Fruit fly (Drosophila melanogaster) whole organism, pupa: Measurements from ENCODE around the gene CG2157.

Experiments used
- CG10348 ChIP-seq: fragments of 200-800 bp; sonication (Bioruptor generic); IDR thresholded peaks from 2 replicates; pipeline ENCODE4 v1.3.6; 2022; ENCODE audit warnings: missing biosample characterization, missing genetic modification characterization
- CG12605 ChIP-seq: fragments of 200-800 bp; sonication (Bioruptor generic); IDR thresholded peaks from 2 replicates; pipeline ENCODE4 v1.3.6; 2022; ENCODE audit warnings: missing biosample characterization, missing genetic modification characterization
- CG13204 ChIP-seq: fragments of 200-800 bp; sonication (Bioruptor generic); optimal IDR thresholded peaks from 2 replicates; lab custom pipeline; 2018; ENCODE audit warnings: missing biosample characterization, mild to moderate bottlenecking, missing genetic modification characterization, moderate library complexity
- CG14655 ChIP-seq: fragments of 200-800 bp; sonication (Bioruptor generic); optimal IDR thresholded peaks from 3 replicates; lab custom pipeline; 2017; ENCODE audit warnings: mild to moderate bottlenecking, missing biosample characterization, missing genetic modification reagents, missing genetic modification characterization
- CG15710 ChIP-seq: fragments of 200-800 bp; sonication (Bioruptor generic); optimal IDR thresholded peaks from 2 replicates; lab custom pipeline; 2018; ENCODE audit warnings: missing biosample characterization, mild to moderate bottlenecking, missing genetic modification characterization, moderate library complexity
- CG17806 ChIP-seq: fragments of 200-800 bp; sonication (Bioruptor generic); optimal IDR thresholded peaks from 2 replicates; lab custom pipeline; 2018; ENCODE audit warnings: missing biosample characterization, mild to moderate bottlenecking, missing genetic modification characterization, moderate library complexity
- CG32121 ChIP-seq: fragments of 200-800 bp; sonication (Bioruptor generic); IDR thresholded peaks from 2 replicates; pipeline ENCODE4 v1.3.6; 2022; ENCODE audit warnings: missing biosample characterization, missing genetic modification characterization
- CG34367 ChIP-seq: fragments of 200-800 bp; sonication (Bioruptor generic); optimal IDR thresholded peaks from 2 replicates; lab custom pipeline; 2018; ENCODE audit warnings: missing biosample characterization, mild to moderate bottlenecking, missing genetic modification characterization
- CG4496 ChIP-seq: fragments of 200-800 bp; sonication (Bioruptor generic); IDR thresholded peaks from 3 replicates; pipeline ENCODE4 v1.3.6; 2022; ENCODE audit warnings: missing biosample characterization, missing genetic modification characterization
- CG8159 ChIP-seq: fragments of 200-800 bp; sonication (Bioruptor generic); optimal IDR thresholded peaks from 3 replicates; lab custom pipeline; 2018; ENCODE audit warnings: missing biosample characterization, mild to moderate bottlenecking, missing genetic modification characterization, moderate library complexity
- CG8301 ChIP-seq: fragments of 200-800 bp; sonication (Bioruptor generic); optimal IDR thresholded peaks from 2 replicates; lab custom pipeline; 2018; ENCODE audit warnings: missing biosample characterization, mild to moderate bottlenecking, missing genetic modification characterization
- CG9948 ChIP-seq: fragments of 200-800 bp; sonication (Bioruptor generic); optimal IDR thresholded peaks from 2 replicates; lab custom pipeline; 2018; ENCODE audit warnings: missing biosample characterization, mild to moderate bottlenecking, missing genetic modification characterization, moderate library complexity
- D1 ChIP-seq: fragments of 200-800 bp; sonication (Bioruptor generic); optimal IDR thresholded peaks from 2 replicates; lab custom pipeline; 2018; ENCODE audit warnings: missing biosample characterization, mild to moderate bottlenecking, missing genetic modification characterization, moderate library complexity
- EcR ChIP-seq: fragments of 200-800 bp; sonication (Bioruptor generic); optimal IDR thresholded peaks from 3 replicates; lab custom pipeline; 2019; ENCODE audit warnings: missing biosample characterization, missing genetic modification characterization, mild to moderate bottlenecking, moderate library complexity, missing genetic modification reagents
- Ets98B ChIP-seq: fragments of 200-800 bp; sonication (Bioruptor generic); IDR thresholded peaks from 2 replicates; pipeline ENCODE4 v1.3.6; 2022; ENCODE audit warnings: missing biosample characterization, missing genetic modification characterization
- Pif1A ChIP-seq: fragments of 200-800 bp; sonication (Bioruptor generic); optimal IDR thresholded peaks from 3 replicates; lab custom pipeline; 2016; ENCODE audit warnings: missing biosample characterization, missing genetic modification characterization
- Pif1B ChIP-seq: fragments of 200-800 bp; sonication (Bioruptor generic); optimal IDR thresholded peaks from 3 replicates; lab custom pipeline; 2016; ENCODE audit warnings: missing biosample characterization, missing genetic modification characterization
- Snoo ChIP-seq: fragments of 200-800 bp; sonication (Bioruptor generic); optimal IDR thresholded peaks from 3 replicates; lab custom pipeline; 2017; ENCODE audit warnings: missing biosample characterization, mild to moderate bottlenecking, missing genetic modification characterization, inconsistent platforms
- fd96Ca ChIP-seq: fragments of 200-800 bp; sonication (Bioruptor generic); IDR thresholded peaks from 3 replicates; pipeline ENCODE4 v1.3.6; 2022; ENCODE audit warnings: missing biosample characterization, missing genetic modification characterization
- gl ChIP-seq: fragments of 200-800 bp; sonication (Bioruptor generic); optimal IDR thresholded peaks from 2 replicates; lab custom pipeline; 2018; ENCODE audit warnings: missing biosample characterization, mild to moderate bottlenecking, missing genetic modification characterization
- rn ChIP-seq: fragments of 200-800 bp; sonication (Bioruptor generic); IDR thresholded peaks from 2 replicates; pipeline ENCODE4 v1.3.6; 2022; ENCODE audit warnings: missing biosample characterization, missing genetic modification characterization

The CG2157 gene

DNA sequence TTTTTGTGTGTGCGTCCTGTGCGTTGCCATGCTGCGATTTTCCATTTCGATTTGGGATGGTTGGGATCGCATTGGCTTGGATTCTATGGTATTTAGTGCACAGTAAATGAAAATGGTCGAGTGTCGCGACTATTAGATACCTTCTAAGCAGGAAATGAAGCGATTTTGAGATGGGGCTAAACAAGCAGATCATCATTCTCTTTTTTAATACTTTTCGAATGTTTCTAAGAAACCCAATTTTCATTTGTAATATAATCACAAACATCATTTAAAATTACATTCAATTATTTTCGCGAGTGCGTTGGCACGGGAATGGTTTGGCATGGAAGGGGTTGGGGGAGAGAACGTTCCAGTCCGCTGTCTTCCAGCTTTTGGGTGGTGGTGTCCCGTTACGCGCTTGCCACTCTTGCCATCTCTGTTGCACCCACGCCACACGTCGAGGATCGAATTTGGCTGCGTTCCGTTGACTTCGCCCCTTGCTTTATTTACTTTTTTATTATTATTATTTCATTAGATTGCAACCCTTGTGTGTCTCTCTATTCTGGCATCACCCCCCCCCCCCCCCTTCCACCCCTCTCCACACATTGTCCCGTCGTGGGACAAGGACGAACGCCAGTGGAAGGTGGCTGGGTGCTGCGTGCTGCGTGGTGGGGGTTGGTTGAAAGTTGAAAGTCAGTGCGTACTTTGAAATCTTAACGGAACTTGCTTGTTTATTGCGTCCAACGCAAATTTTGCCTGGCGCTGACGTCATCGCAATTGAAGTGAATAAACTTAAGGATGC, 43.5 kb upstream of the CG2157 start:
- no peak for TF ChIP-seq fd96Ca (GFP tag; lab: Robert Waterston, UW)
- TF ChIP-seq CG8301 (tag; lab: Kevin White, UChicago): no peak
- TF ChIP-seq CG4496 (GFP tag; lab: Robert Waterston, UW): no peak
- TF ChIP-seq, all 21 proteins: peak for 0

- TF ChIP-seq CG34367: peak; percentile 2
- peak; percentile 30 for TF ChIP-seq CG9948 (tag; lab: Kevin White, UChicago)
- peak; percentile 60 for TF ChIP-seq CG8159 (tag; lab: Kevin White, UChicago)
- no peak for TF ChIP-seq Pif1A (GFP tag; lab: Kevin White, UChicago)
- TF ChIP-seq rn (GFP tag; lab: Robert Waterston, UW): no peak
- peak; percentile 15 for TF ChIP-seq CG17806 (tag; lab: Kevin White, UChicago)
- TF ChIP-seq CG15710 (tag; lab: Kevin White, UChicago): peak; percentile 16
These were observed 41.8 kb upstream of the CG2157 start for dm6 chrX:10827301-10827700.

- no peak for TF ChIP-seq CG34367
- TF ChIP-seq Pif1A (GFP tag; lab: Kevin White, UChicago): no peak
- no peak for TF ChIP-seq gl (tag; lab: Kevin White, UChicago)
- no peak for TF ChIP-seq Ets98B (GFP tag; lab: Robert Waterston, UW)
- TF ChIP-seq CG8301 (tag; lab: Kevin White, UChicago): no peak
- TF ChIP-seq CG8159 (tag; lab: Kevin White, UChicago): no peak
- TF ChIP-seq fd96Ca (GFP tag; lab: Robert Waterston, UW): no peak
- TF ChIP-seq D1: peak; percentile 73
- TF ChIP-seq CG14655 (GFP tag; lab: Kevin White, UChicago): no peak
- TF ChIP-seq CG10348 (GFP tag; lab: Robert Waterston, UW): no peak
- no peak for TF ChIP-seq CG12605
- TF ChIP-seq CG9948 (tag; lab: Kevin White, UChicago): no peak
- no peak for TF ChIP-seq EcR (GFP tag; lab: Kevin White, UChicago)
- TF ChIP-seq CG32121 (GFP tag; lab: Robert Waterston, UW): no peak
- no peak for TF ChIP-seq CG13204 (GFP tag; lab: Kevin White, UChicago)
- TF ChIP-seq CG17806 (tag; lab: Kevin White, UChicago): peak; percentile 6
- no peak for TF ChIP-seq CG15710 (tag; lab: Kevin White, UChicago)
- TF ChIP-seq Pif1B (GFP tag; lab: Kevin White, UChicago): no peak
- peak; percentile 36 for TF ChIP-seq Snoo
- TF ChIP-seq rn (GFP tag; lab: Robert Waterston, UW): no peak
- TF ChIP-seq CG4496 (GFP tag; lab: Robert Waterston, UW): no peak
These were observed 36.7 kb upstream of the CG2157 start for dm6 chrX:10832369-10832768.

DNA sequence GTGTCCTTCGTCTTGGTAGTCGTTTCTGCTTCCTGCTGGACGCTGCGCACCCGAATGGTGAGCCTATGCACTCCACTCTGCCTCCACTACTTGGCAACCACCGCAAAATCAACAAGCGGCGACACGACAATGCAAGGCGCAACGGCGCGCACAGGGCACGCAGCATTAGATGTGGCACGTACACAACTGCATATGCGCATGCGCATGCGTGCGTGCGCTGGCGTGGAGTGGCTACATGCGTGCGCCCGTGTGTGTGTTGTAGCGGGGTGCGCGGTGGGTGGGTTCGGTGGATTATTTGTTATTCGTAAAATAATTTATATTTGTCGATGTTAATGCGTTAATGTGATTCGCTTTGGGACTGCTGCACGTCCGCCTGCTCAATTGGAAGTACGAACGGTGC, 33.5 kb upstream of the CG2157 start:
- TF ChIP-seq CG34367: no peak
- no peak for TF ChIP-seq CG12605
- TF ChIP-seq EcR (GFP tag; lab: Kevin White, UChicago): no peak
- no peak for TF ChIP-seq fd96Ca (GFP tag; lab: Robert Waterston, UW)
- no peak for TF ChIP-seq CG32121 (GFP tag; lab: Robert Waterston, UW)

DNA sequence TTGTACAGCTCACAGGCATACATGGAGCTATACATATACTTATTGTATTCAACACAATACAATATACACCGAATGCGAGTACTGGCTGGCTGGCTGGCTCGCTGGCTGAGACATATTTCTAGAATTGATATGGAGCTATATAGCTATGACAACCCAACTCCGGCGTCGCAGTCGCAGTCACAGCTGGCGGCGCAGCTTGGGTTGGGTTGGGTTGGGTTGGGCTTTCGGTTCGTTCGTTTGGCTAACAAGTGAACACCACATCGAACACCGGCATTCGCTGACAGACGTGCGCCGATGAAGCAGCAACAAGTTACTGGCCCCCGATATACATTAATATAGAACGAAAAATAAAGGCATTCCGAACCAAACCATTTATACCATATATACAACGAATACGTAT, 30.1 kb upstream of the CG2157 start, which contains the start of gene CG15210:
CG15210 (plus strand) TSS at position 269 of the 400 bp plus-strand sequence.
- TF ChIP-seq CG15710 (tag; lab: Kevin White, UChicago) (no peak), EcR (GFP tag; lab: Kevin White, UChicago) (no peak), CG34367 (no peak), CG13204 (GFP tag; lab: Kevin White, UChicago) (no peak), Pif1A (GFP tag; lab: Kevin White, UChicago) (no peak)

- TF ChIP-seq CG13204 (GFP tag; lab: Kevin White, UChicago) (no peak), EcR (GFP tag; lab: Kevin White, UChicago) (peak; percentile 0)
These were observed 28.1 kb upstream of the CG2157 start for dm6 chrX:10840892-10841564.

DNA sequence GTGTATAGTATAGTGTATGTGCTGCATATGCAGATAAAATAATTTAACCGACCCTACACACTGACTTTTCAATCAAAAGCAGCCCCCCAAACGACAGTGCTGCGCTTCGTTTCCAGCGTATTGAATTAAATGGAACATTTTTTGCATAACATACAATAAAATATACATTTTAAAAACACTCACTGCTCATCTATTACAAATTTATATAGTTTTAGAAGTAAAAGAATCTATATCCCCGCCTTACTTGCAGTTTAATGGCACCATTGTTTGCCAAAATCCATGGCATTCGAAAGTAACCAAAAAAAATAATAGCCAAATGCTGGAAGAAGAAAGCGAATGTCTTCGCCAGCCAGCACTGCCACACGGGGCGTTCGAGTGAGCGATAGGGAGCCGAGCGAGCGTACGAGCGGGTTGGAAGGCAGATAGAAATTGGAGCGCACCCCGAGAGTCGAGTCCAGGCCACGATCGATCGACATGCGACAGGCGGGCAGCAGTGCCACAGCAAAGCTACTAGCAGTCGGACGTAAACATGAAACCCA, 27.3 kb upstream of the CG2157 start, which contains the start of gene CG15209:
CG15209 (plus strand) TSS at position 489 of the 539 bp plus-strand sequence.
- TF ChIP-seq rn (GFP tag; lab: Robert Waterston, UW) (no peak), Pif1B (GFP tag; lab: Kevin White, UChicago) (no peak), CG17806 (tag; lab: Kevin White, UChicago) (no peak), CG4496 (GFP tag; lab: Robert Waterston, UW) (0 out of 3 replicates have a peak, but pooled peaks have one; percentile 9)
